Fruit fly (Drosophila melanogaster) whole organism: ENCODE measurements around the gene CG7840.

Experiments
- CG8478 ChIP-seq: fragments of >200 bp; optimal IDR thresholded peaks from 2 replicates; lab custom pipeline; 2018; ENCODE audit warnings: inconsistent platforms
- Dll ChIP-seq: fragments of >200 bp; optimal IDR thresholded peaks from 2 replicates; lab custom pipeline; 2017
- EcR ChIP-seq, 2 experiments: fragments of >200 bp; optimal IDR thresholded peaks; 2 replicates each; lab custom pipeline; 2017; ENCODE audit warnings: missing biosample characterization in 2 of 2, missing genetic modification characterization in 2 of 2, missing genetic modification reagents in 2 of 2
- pan ChIP-seq: fragments of >200 bp; optimal IDR thresholded peaks from 2 replicates; lab custom pipeline; 2017
- psq ChIP-seq: fragments of >200 bp; optimal IDR thresholded peaks from 2 replicates; lab custom pipeline; 2017

- TF ChIP-seq EcR (GFP tag; optimal IDR thresholded peaks at IDR 0.05; lab: Kevin White, UChicago) (no peak), Dll (lab: Kevin White, UChicago) (no peak), CG8478 (no peak), psq (no peak), pan (lab: Kevin White, UChicago) (no peak)
These were observed 11.3 kb upstream of the CG7840 start for dm6 chr2L:8294043-8294442.
